Fruit fly (Drosophila melanogaster) whole organism, embryonic: ENCODE measurements around the gene alphaKap4.

Experiments used
- Bgb ChIP-seq: fragments of 200-800 bp; sonication (Bioruptor generic); IDR thresholded peaks from 2 replicates; pipeline ENCODE4 v1.3.6; 2022; ENCODE audit warnings: missing biosample characterization, missing genetic modification characterization; ENCODE audit not compliant: partially characterized antibody
- Bteb2 ChIP-seq: fragments of 200-800 bp; sonication (Bioruptor generic); optimal IDR thresholded peaks from 2 replicates; lab custom pipeline; 2016; ENCODE audit warnings: missing biosample characterization, missing genetic modification characterization
- CG12104 ChIP-seq: fragments of 200-800 bp; sonication (Bioruptor generic); optimal IDR thresholded peaks from 3 replicates; lab custom pipeline; 2016; ENCODE audit warnings: missing biosample characterization, missing genetic modification characterization
- CG12219 ChIP-seq: fragments of 200-800 bp; sonication (Bioruptor generic); optimal IDR thresholded peaks from 3 replicates; lab custom pipeline; 2018; ENCODE audit warnings: missing biosample characterization, mild to moderate bottlenecking, missing genetic modification characterization
- CG12769 ChIP-seq: fragments of 200-800 bp; sonication (Bioruptor generic); optimal IDR thresholded peaks from 2 replicates; lab custom pipeline; 2019; ENCODE audit warnings: missing biosample characterization, mild to moderate bottlenecking, missing genetic modification characterization, moderate library complexity
- CG14710 ChIP-seq: fragments of 200-800 bp; sonication (Bioruptor generic); optimal IDR thresholded peaks from 3 replicates; lab custom pipeline; 2019; ENCODE audit warnings: missing biosample characterization, mild to moderate bottlenecking, missing genetic modification characterization, moderate library complexity
- CG15269 ChIP-seq: fragments of 200-800 bp; sonication (Bioruptor generic); optimal IDR thresholded peaks from 2 replicates; lab custom pipeline; 2018; ENCODE audit warnings: missing biosample characterization, mild to moderate bottlenecking, missing genetic modification characterization, moderate library complexity
- CG1603 ChIP-seq: fragments of 200-800 bp; sonication (Bioruptor generic); optimal IDR thresholded peaks from 2 replicates; lab custom pipeline; 2019; ENCODE audit warnings: missing biosample characterization, mild to moderate bottlenecking, missing genetic modification characterization, moderate library complexity
- CG16813 ChIP-seq: fragments of 200-800 bp; sonication (Bioruptor generic); IDR thresholded peaks from 3 replicates; pipeline ENCODE4 v1.3.6; 2022; ENCODE audit warnings: missing biosample characterization, missing genetic modification characterization; ENCODE audit not compliant: partially characterized antibody
- CG17328 ChIP-seq: fragments of 200-800 bp; sonication (Bioruptor generic); IDR thresholded peaks from 2 replicates; pipeline ENCODE4 v1.3.6; 2022; ENCODE audit warnings: missing biosample characterization, missing genetic modification characterization
- CG2199 ChIP-seq: fragments of 200-800 bp; sonication (Bioruptor generic); IDR thresholded peaks from 3 replicates; pipeline ENCODE4 v1.3.6; 2022; ENCODE audit warnings: missing biosample characterization, missing genetic modification characterization
- CG42726 ChIP-seq: fragments of 200-800 bp; sonication (Bioruptor generic); IDR thresholded peaks from 2 replicates; pipeline ENCODE4 v1.3.6; 2022; ENCODE audit warnings: missing biosample characterization, missing genetic modification characterization; ENCODE audit not compliant: partially characterized antibody
- CG4707 ChIP-seq: fragments of 200-800 bp; sonication (Bioruptor generic); optimal IDR thresholded peaks from 2 replicates; lab custom pipeline; 2018; ENCODE audit warnings: missing biosample characterization, mild to moderate bottlenecking, missing genetic modification characterization, moderate library complexity
- CG6791 ChIP-seq: fragments of 200-800 bp; sonication (Bioruptor generic); IDR thresholded peaks from 3 replicates; pipeline ENCODE4 v1.3.6; 2022; ENCODE audit warnings: missing biosample characterization, missing genetic modification characterization; ENCODE audit not compliant: partially characterized antibody
- D ChIP-seq, 2 experiments: fragments of 200-800 bp in 1 of 2; fragments of >200 bp in 1 of 2; sonication (Bioruptor generic) in 1 of 2; optimal IDR thresholded peaks; 2 replicates in 1 of 2; 3 replicates in 1 of 2; lab custom pipeline; 2017; ENCODE audit warnings: mild to moderate bottlenecking in 1 of 2, missing biosample characterization in 1 of 2, missing genetic modification characterization in 1 of 2, missing genetic modification reagents in 1 of 2
- Deaf1 ChIP-seq: fragments of 200-800 bp; optimal IDR thresholded peaks from 3 replicates; lab custom pipeline; 2019; ENCODE audit warnings: missing biosample characterization, mild to moderate bottlenecking, missing genetic modification characterization, moderate library complexity
- HLH4C ChIP-seq: fragments of 200-800 bp; sonication (Bioruptor generic); IDR thresholded peaks from 3 replicates; pipeline ENCODE4 v1.3.6; 2022; ENCODE audit warnings: missing biosample characterization, missing genetic modification characterization; ENCODE audit not compliant: partially characterized antibody
- HLHmδ ChIP-seq: fragments of 200-800 bp; sonication (Bioruptor generic); optimal IDR thresholded peaks from 2 replicates; lab custom pipeline; 2018; ENCODE audit warnings: missing biosample characterization, mild to moderate bottlenecking, missing genetic modification characterization, moderate library complexity
- HmgZ ChIP-seq: fragments of 200-800 bp; sonication (Bioruptor generic); optimal IDR thresholded peaks from 2 replicates; lab custom pipeline; 2018; ENCODE audit warnings: missing biosample characterization, mild to moderate bottlenecking, missing genetic modification characterization
- Med ChIP-seq: fragments of 200-800 bp; sonication (Bioruptor generic); peaks from one replicate; lab custom pipeline; 2016; ENCODE audit warnings: missing biosample characterization, missing genetic modification characterization, mild to moderate bottlenecking, inconsistent platforms, moderate library complexity
- Opbp ChIP-seq: fragments of 200-800 bp; sonication (Bioruptor generic); IDR thresholded peaks from 3 replicates; pipeline ENCODE4 v1.3.6; 2022; ENCODE audit warnings: missing biosample characterization, missing genetic modification characterization; ENCODE audit not compliant: partially characterized antibody
- Ravus ChIP-seq: fragments of 200-800 bp; sonication (Bioruptor generic); IDR thresholded peaks from 2 replicates; pipeline ENCODE4 v1.3.6; 2022; ENCODE audit warnings: missing biosample characterization, missing genetic modification characterization
- abd-A ChIP-seq: fragments of 200-800 bp; sonication (Bioruptor generic); optimal IDR thresholded peaks from 3 replicates; lab custom pipeline; 2019; ENCODE audit warnings: missing biosample characterization, mild to moderate bottlenecking, missing genetic modification characterization, moderate library complexity
- amos ChIP-seq: fragments of 200-800 bp; sonication (Bioruptor generic); IDR thresholded peaks from 2 replicates; pipeline ENCODE4 v1.3.6; 2022; ENCODE audit warnings: missing biosample characterization, missing genetic modification characterization; ENCODE audit not compliant: partially characterized antibody
- ash1 ChIP-seq: fragments of 200-800 bp; sonication (Bioruptor generic); optimal IDR thresholded peaks from 2 replicates; lab custom pipeline; 2018; ENCODE audit warnings: missing biosample characterization, mild to moderate bottlenecking, missing genetic modification characterization
- ato ChIP-seq: fragments of 200-800 bp; sonication (Bioruptor generic); IDR thresholded peaks from 2 replicates; pipeline ENCODE4 v1.3.6; 2022; ENCODE audit warnings: missing biosample characterization, missing genetic modification characterization; ENCODE audit not compliant: partially characterized antibody
- bbx ChIP-seq: fragments of 200-800 bp; sonication (Bioruptor generic); IDR thresholded peaks from 2 replicates; pipeline ENCODE4 v1.3.6; 2022; ENCODE audit warnings: missing biosample characterization, missing genetic modification characterization; ENCODE audit not compliant: partially characterized antibody
- bowl ChIP-seq: fragments of 200-800 bp; sonication (Bioruptor generic); IDR thresholded peaks from 2 replicates; pipeline ENCODE4 v1.3.6; 2022; ENCODE audit warnings: missing biosample characterization, missing genetic modification characterization
- chm ChIP-seq: fragments of 200-800 bp; sonication (Bioruptor generic); IDR thresholded peaks from 2 replicates; pipeline ENCODE4 v1.3.6; 2022; ENCODE audit warnings: missing biosample characterization, missing genetic modification characterization
- ci ChIP-seq: fragments of 200-800 bp; sonication (Bioruptor generic); IDR thresholded peaks from 3 replicates; pipeline ENCODE4 v1.3.6; 2022; ENCODE audit warnings: missing biosample characterization, missing genetic modification characterization
- cwo ChIP-seq: fragments of 200-800 bp; sonication (Bioruptor generic); optimal IDR thresholded peaks from 3 replicates; lab custom pipeline; 2017; ENCODE audit warnings: missing biosample characterization, missing genetic modification characterization, mild to moderate bottlenecking, moderate library complexity, missing genetic modification reagents
- emc ChIP-seq: fragments of 200-800 bp; sonication (Bioruptor generic); optimal IDR thresholded peaks from 2 replicates; lab custom pipeline; 2016; ENCODE audit warnings: missing biosample characterization, missing genetic modification characterization
- kah ChIP-seq: fragments of 200-800 bp; sonication (Bioruptor generic); optimal IDR thresholded peaks from 2 replicates; lab custom pipeline; 2018; ENCODE audit warnings: missing biosample characterization, mild to moderate bottlenecking, missing genetic modification characterization
- lov ChIP-seq, 2 experiments: fragments of 200-800 bp in 1 of 2; fragments of >200 bp in 1 of 2; sonication (Bioruptor generic) in 1 of 2; IDR thresholded peaks in 1 of 2; optimal IDR thresholded peaks in 1 of 2; 2 replicates in 1 of 2; 3 replicates in 1 of 2; pipeline versions ENCODE4 v1.3.6 to Lab custom; 2017 to 2022; ENCODE audit warnings: missing biosample characterization in 1 of 2, missing genetic modification characterization in 1 of 2
- mld ChIP-seq: fragments of 200-800 bp; sonication (Bioruptor generic); IDR thresholded peaks from 3 replicates; pipeline ENCODE4 v1.3.6; 2022; ENCODE audit warnings: missing biosample characterization, missing genetic modification characterization; ENCODE audit not compliant: partially characterized antibody
- otp ChIP-seq: fragments of 200-800 bp; sonication (Bioruptor generic); IDR thresholded peaks from 3 replicates; pipeline ENCODE4, ENCODE4 v1.3.6; 2022; ENCODE audit warnings: missing biosample characterization, missing genetic modification characterization
- pros ChIP-seq: fragments of 200-800 bp; sonication (Bioruptor generic); optimal IDR thresholded peaks from 3 replicates; lab custom pipeline; 2019; ENCODE audit warnings: missing biosample characterization, mild to moderate bottlenecking, missing genetic modification characterization, moderate library complexity
- sna ChIP-seq: fragments of 200-800 bp; sonication (Bioruptor generic); IDR thresholded peaks from 2 replicates; pipeline ENCODE4 v1.3.6; 2022; ENCODE audit warnings: missing biosample characterization, missing genetic modification characterization; ENCODE audit not compliant: partially characterized antibody
- so ChIP-seq: fragments of 200-800 bp; sonication (Bioruptor generic); IDR thresholded peaks from 3 replicates; pipeline ENCODE4 v1.3.6; 2022; ENCODE audit warnings: missing biosample characterization, missing genetic modification characterization
- sr ChIP-seq: fragments of 200-800 bp; sonication (Bioruptor generic); IDR thresholded peaks from 3 replicates; pipeline ENCODE4 v1.3.6; 2022; ENCODE audit warnings: missing biosample characterization, missing genetic modification characterization
- tna ChIP-seq: fragments of 200-800 bp; sonication (Bioruptor generic); IDR thresholded peaks from 2 replicates; pipeline ENCODE4 v1.3.6; 2022; ENCODE audit warnings: missing biosample characterization, missing genetic modification characterization; ENCODE audit not compliant: partially characterized antibody
- vvl ChIP-seq: fragments of 200-800 bp; sonication (Bioruptor generic); IDR thresholded peaks from 2 replicates; pipeline ENCODE4 v1.3.6; 2022; ENCODE audit warnings: missing biosample characterization, missing genetic modification characterization
- zfh1 ChIP-seq: fragments of 200-800 bp; sonication (Bioruptor generic); IDR thresholded peaks from 3 replicates; pipeline ENCODE4 v1.3.6; 2022; ENCODE audit warnings: missing biosample characterization, missing genetic modification characterization

The alphaKap4 gene

DNA sequence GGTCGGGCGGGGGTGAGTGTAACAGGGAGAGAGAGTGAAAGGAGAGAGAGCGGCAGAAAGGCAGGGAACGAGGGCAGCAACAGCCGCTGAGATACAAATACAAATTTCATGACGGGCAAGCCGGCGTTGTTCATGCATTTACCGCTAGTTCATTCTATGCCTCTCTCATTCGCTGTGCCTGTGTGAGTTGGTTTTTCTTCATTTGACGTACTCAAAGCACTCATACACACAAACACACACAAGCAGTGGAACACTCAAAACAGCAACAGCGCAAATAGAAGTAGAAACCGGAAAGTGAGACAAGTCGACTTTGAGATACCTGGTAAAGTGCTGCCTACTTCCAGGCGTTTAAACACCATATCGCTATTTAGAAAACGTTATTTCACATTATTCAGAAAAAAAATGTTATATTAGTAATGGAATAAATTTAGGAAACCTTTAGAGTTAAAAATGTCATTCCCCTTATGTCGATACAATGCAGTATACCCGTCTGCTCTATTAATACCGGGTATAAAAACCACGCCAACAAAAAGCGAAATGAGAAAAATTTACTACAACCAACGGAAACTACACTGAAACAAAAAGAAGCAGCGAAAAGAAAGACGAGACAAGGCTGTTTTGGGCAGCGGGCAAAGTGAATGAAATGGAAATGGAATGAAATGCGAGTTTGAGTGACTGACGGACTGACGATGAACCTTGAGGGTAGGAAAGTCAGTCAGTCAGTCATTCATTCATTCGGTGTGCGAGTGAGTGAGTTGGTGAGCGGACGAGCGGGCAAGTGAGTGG is 34.5 kb downstream of the alphaKap4 start (continued):
- TF ChIP-seq D (optimal IDR thresholded peaks at IDR 0.05; lab: Kevin White, UChicago) (peak; percentile 92), D (GFP tag; optimal IDR thresholded peaks at IDR 0.05; lab: Kevin White, UChicago) (peak; percentile 98), ash1 (no peak), HmgZ (tag; lab: Kevin White, UChicago) (peak; percentile 82), CG14710 (tag; lab: Kevin White, UChicago) (peak; percentile 96), bowl (peak; percentile 84)
- TF ChIP-seq, all 482 proteins: peak for 424

DNA sequence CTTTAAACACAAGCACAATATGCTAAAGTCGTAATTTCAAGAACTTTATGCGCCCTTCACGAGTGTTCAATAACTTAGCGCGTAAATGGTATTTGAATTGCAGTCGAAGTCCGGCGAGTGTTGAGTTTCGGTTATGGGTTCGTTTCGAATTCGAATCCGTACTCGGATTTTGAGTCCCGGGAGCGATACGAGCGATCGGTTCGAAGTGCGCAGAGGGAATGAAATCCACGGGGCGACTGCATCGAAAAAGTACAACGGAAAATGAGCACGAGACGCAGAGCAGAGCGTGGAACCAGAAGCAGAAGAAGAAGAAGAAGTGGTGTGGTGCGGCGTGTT is 35.1 kb downstream of the alphaKap4 start, which contains the start of gene CG10479:
CG10479 (minus strand) TSS at position 223 of the 336 bp plus-strand sequence.
- TF ChIP-seq abd-A (peak; percentile 12), CG42726 (GFP tag; lab: Robert Waterston, UW) (peak; percentile 66), CG2199 (GFP tag; lab: Robert Waterston, UW) (peak; percentile 84; the same call in 2 of the 3 replicates), bbx (GFP tag; lab: Robert Waterston, UW) (peak; percentile 73), CG17328 (peak; percentile 18), Med (GFP tag; lab: Kevin White, UChicago) (peak; percentile 60), HLHmδ (GFP tag; lab: Kevin White, UChicago) (peak; percentile 92), chm (GFP tag; lab: Robert Waterston, UW) (peak; percentile 86), CG12219 (GFP tag; lab: Kevin White, UChicago) (no peak), CG12104 (GFP tag; lab: Kevin White, UChicago) (no peak), lov (optimal IDR thresholded peaks at IDR 0.05; lab: Kevin White, UChicago) (no peak), lov (GFP tag; IDR thresholded peaks at IDR 0.05; lab: Robert Waterston, UW) (peak; percentile 56; the same call in 1 of the 3 replicates), emc (GFP tag; lab: Kevin White, UChicago) (no peak), ci (GFP tag; lab: Robert Waterston, UW) (peak; percentile 73; the same call in 2 of the 3 replicates), vvl (GFP tag; lab: Robert Waterston, UW) (peak; percentile 11), CG16813 (peak; percentile 40; the same call in 1 of the 3 replicates), Bgb (GFP tag; lab: Robert Waterston, UW) (peak; percentile 22; the same call in 1 of the 2 replicates), kah (no peak), HLH4C (GFP tag; lab: Robert Waterston, UW) (0 out of 3 replicates have a peak, but pooled peaks have one; percentile 32), tna (GFP tag; lab: Robert Waterston, UW) (0 out of 2 replicates have a peak, but pooled peaks have one; percentile 42), Opbp (GFP tag; lab: Robert Waterston, UW) (peak; percentile 67; the same call in 1 of the 3 replicates), Ravus (no peak), otp (0 out of 3 replicates have a peak, but pooled peaks have one; percentile 47), ato (GFP tag; lab: Robert Waterston, UW) (peak; percentile 47), CG1603 (tag; lab: Kevin White, UChicago) (peak; percentile 2), CG15269 (tag; lab: Kevin White, UChicago) (no peak), CG6791 (GFP tag; lab: Robert Waterston, UW) (peak; percentile 66; the same call in 2 of the 3 replicates), Deaf1 (tag; lab: Kevin White, UChicago) (peak; percentile 69), sr (GFP tag; lab: Robert Waterston, UW) (0 out of 3 replicates have a peak, but pooled peaks have one; percentile 24), cwo (GFP tag; lab: Kevin White, UChicago) (no peak), sna (GFP tag; lab: Robert Waterston, UW) (0 out of 2 replicates have a peak, but pooled peaks have one; percentile 43), Bteb2 (GFP tag; lab: Kevin White, UChicago) (no peak), CG4707 (GFP tag; lab: Kevin White, UChicago) (peak; percentile 12), pros (GFP tag; lab: Kevin White, UChicago) (peak; percentile 88), amos (GFP tag; lab: Robert Waterston, UW) (peak; percentile 35), mld (peak; percentile 45; the same call in 1 of the 3 replicates), CG12769 (peak; percentile 2), zfh1 (0 out of 3 replicates have a peak, but pooled peaks have one; percentile 5), so (GFP tag; lab: Robert Waterston, UW) (peak; percentile 23; the same call in 1 of the 3 replicates)
